Worm (Caenorhabditis elegans): ENCODE results near the gene Y39A1A.20.
A peak's percentile ranks its signal among the peaks of the same experiment; 100 is the strongest.

The Y39A1A.20 gene

ce11 chrIII:10746406-10746807 lies 46.0 kb upstream of the Y39A1A.20 start:
- peak; percentile 20 for TF ChIP-seq nhr-43 (tag; optimal IDR thresholded peaks at IDR 0.05; ENCODE audit: poor library complexity, severe bottlenecking)
- TF ChIP-seq mdl-1 (tag; optimal IDR thresholded peaks at IDR 0.05): no peak
- peak; percentile 8 for TF ChIP-seq elt-2 (tag; optimal IDR thresholded peaks at IDR 0.05)
- no peak for TF ChIP-seq nhr-25 (tag; optimal IDR thresholded peaks at IDR 0.05)
- TF ChIP-seq mml-1 (tag; optimal IDR thresholded peaks at IDR 0.05): no peak
- TF ChIP-seq ceh-82 (tag; optimal IDR thresholded peaks at IDR 0.05): peak; percentile 14

- TF ChIP-seq pha-4 (tag; optimal IDR thresholded peaks at IDR 0.05) (peak; percentile 86), fos-1 (tag; optimal IDR thresholded peaks at IDR 0.05) (peak; percentile 98), egl-5 (tag; optimal IDR thresholded peaks at IDR 0.05) (peak; percentile 100), nhr-12 (tag; optimal IDR thresholded peaks at IDR 0.05) (no peak), nhr-25 (tag; optimal IDR thresholded peaks at IDR 0.05) (peak; percentile 78), mdl-1 (tag; optimal IDR thresholded peaks at IDR 0.05) (no peak), skn-1 (tag; optimal IDR thresholded peaks at IDR 0.05) (peak; percentile 43), elt-2 (tag; optimal IDR thresholded peaks at IDR 0.05) (peak; percentile 97), R02D3.7 (tag; optimal IDR thresholded peaks at IDR 0.05) (peak; percentile 20), snpc-4 (tag; optimal IDR thresholded peaks at IDR 0.05) (peak; percentile 84), lin-15B (tag; optimal IDR thresholded peaks at IDR 0.05) (peak; percentile 93), egl-27 (tag; optimal IDR thresholded peaks at IDR 0.05) (peak; percentile 38), nhr-76 (tag; optimal IDR thresholded peaks at IDR 0.05) (no peak), ceh-28 (tag; optimal IDR thresholded peaks at IDR 0.05) (peak; percentile 73), lsy-12 (tag; optimal IDR thresholded peaks at IDR 0.05) (peak; percentile 23), eor-1 (tag; optimal IDR thresholded peaks at IDR 0.05) (no peak), nhr-23 (tag; optimal IDR thresholded peaks at IDR 0.05) (peak; percentile 83), ama-1 (optimal IDR thresholded peaks at IDR 0.05) (peak; percentile 38), lin-39 (tag; optimal IDR thresholded peaks at IDR 0.05) (peak; percentile 94), hmg-11 (tag; optimal IDR thresholded peaks at IDR 0.05) (peak; percentile 77), pqm-1 (tag; optimal IDR thresholded peaks at IDR 0.05) (peak; percentile 88), mml-1 (tag; optimal IDR thresholded peaks at IDR 0.05) (no peak), jun-1 (tag; optimal IDR thresholded peaks at IDR 0.05) (peak; percentile 95), nfya-1 (tag; optimal IDR thresholded peaks at IDR 0.05; ENCODE audit: insufficient read depth) (peak; percentile 85)
These were observed 42.1 kb upstream of the Y39A1A.20 start, which contains the start of the genes tbb-1 and rib-2 for ce11 chrIII:10742382-10742860. TSS of gene tbb-1 (minus strand) at chrIII:10742432. TSS of gene rib-2 (plus strand) at chrIII:10742810.

ce11 chrIII:10740518-10740917 lies 40.2 kb upstream of the Y39A1A.20 start, which contains the start of gene K01G5.8:
TSS of gene K01G5.8 (minus strand) at chrIII:10740772.
- no peak for TF ChIP-seq nhr-77 (tag; optimal IDR thresholded peaks at IDR 0.05)
- TF ChIP-seq nhr-25 (tag; optimal IDR thresholded peaks at IDR 0.05): no peak
- TF ChIP-seq hmg-11 (tag; optimal IDR thresholded peaks at IDR 0.05): no peak
- TF ChIP-seq nhr-43 (tag; optimal IDR thresholded peaks at IDR 0.05; ENCODE audit: poor library complexity, severe bottlenecking): no peak
- TF ChIP-seq elt-1 (tag; optimal IDR thresholded peaks at IDR 0.05): no peak
- TF ChIP-seq eor-1 (tag; optimal IDR thresholded peaks at IDR 0.05): no peak
- no peak for TF ChIP-seq fkh-10 (GFP tag; optimal IDR thresholded peaks at IDR 0.05)
- no peak for TF ChIP-seq lsy-12 (tag; optimal IDR thresholded peaks at IDR 0.05)
- no peak for TF ChIP-seq egl-27 (tag; optimal IDR thresholded peaks at IDR 0.05)
- no peak for TF ChIP-seq ceh-28 (tag; optimal IDR thresholded peaks at IDR 0.05)
- no peak for TF ChIP-seq ztf-4 (tag; optimal IDR thresholded peaks at IDR 0.05)
- no peak for TF ChIP-seq unc-62 (GFP tag; optimal IDR thresholded peaks at IDR 0.05)
- no peak for TF ChIP-seq ama-1 (optimal IDR thresholded peaks at IDR 0.05)
- TF ChIP-seq ceh-82 (tag; optimal IDR thresholded peaks at IDR 0.05): no peak
- no peak for TF ChIP-seq unc-39 (tag; optimal IDR thresholded peaks at IDR 0.05)
- TF ChIP-seq lin-39 (tag; optimal IDR thresholded peaks at IDR 0.05): no peak

DNA sequence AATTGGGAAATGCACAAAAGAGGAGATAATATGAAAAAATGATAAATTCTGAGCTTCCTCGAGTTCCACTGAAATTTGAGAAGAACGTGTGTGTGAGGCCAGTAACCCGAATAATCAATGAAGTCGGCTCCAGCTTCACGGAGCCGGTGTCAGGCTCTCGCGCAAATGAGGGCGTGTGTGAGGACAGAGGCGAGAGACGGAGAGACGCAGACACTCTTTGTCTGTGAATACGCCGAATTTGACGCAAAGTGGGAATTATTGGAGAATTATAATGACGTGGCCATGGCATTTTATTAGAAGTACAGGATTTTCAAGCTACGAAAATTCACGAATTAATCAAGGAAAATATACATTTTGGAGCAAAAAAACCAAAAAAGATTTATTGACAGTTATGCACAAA lies 39.5 kb upstream of the Y39A1A.20 start:
- TF ChIP-seq mml-1 (tag; optimal IDR thresholded peaks at IDR 0.05) (no peak), tbx-2 (tag; optimal IDR thresholded peaks at IDR 0.05) (no peak), ceh-16 (tag; optimal IDR thresholded peaks at IDR 0.05) (no peak), lin-15B (tag; optimal IDR thresholded peaks at IDR 0.05) (peak; percentile 72), ceh-82 (tag; optimal IDR thresholded peaks at IDR 0.05) (no peak), mdl-1 (tag; optimal IDR thresholded peaks at IDR 0.05) (no peak), zag-1 (tag; optimal IDR thresholded peaks at IDR 0.05) (no peak), fkh-2 (tag; optimal IDR thresholded peaks at IDR 0.05) (no peak), nhr-76 (tag; optimal IDR thresholded peaks at IDR 0.05) (no peak), eor-1 (tag; optimal IDR thresholded peaks at IDR 0.05) (no peak), nhr-23 (tag; optimal IDR thresholded peaks at IDR 0.05) (peak; percentile 37), jun-1 (tag; optimal IDR thresholded peaks at IDR 0.05) (no peak), nhr-43 (tag; optimal IDR thresholded peaks at IDR 0.05; ENCODE audit: poor library complexity, severe bottlenecking) (no peak), pha-4 (tag; optimal IDR thresholded peaks at IDR 0.05) (peak; percentile 37), aly-2 (tag; optimal IDR thresholded peaks at IDR 0.05) (no peak), snpc-4 (tag; optimal IDR thresholded peaks at IDR 0.05) (peak; percentile 16), lin-39 (tag; optimal IDR thresholded peaks at IDR 0.05) (peak; percentile 52), nfya-1 (tag; optimal IDR thresholded peaks at IDR 0.05; ENCODE audit: insufficient read depth) (peak; percentile 79), unc-62 (GFP tag; optimal IDR thresholded peaks at IDR 0.05) (no peak), hmg-11 (tag; optimal IDR thresholded peaks at IDR 0.05) (peak; percentile 66), ZK546.5 (tag; optimal IDR thresholded peaks at IDR 0.05) (no peak), ztf-4 (tag; optimal IDR thresholded peaks at IDR 0.05) (no peak), skn-1 (tag; optimal IDR thresholded peaks at IDR 0.05) (no peak), nhr-25 (tag; optimal IDR thresholded peaks at IDR 0.05) (peak; percentile 33), pqm-1 (tag; optimal IDR thresholded peaks at IDR 0.05) (no peak), egl-27 (tag; optimal IDR thresholded peaks at IDR 0.05) (no peak), ama-1 (optimal IDR thresholded peaks at IDR 0.05) (peak; percentile 56), fos-1 (tag; optimal IDR thresholded peaks at IDR 0.05) (no peak), egl-5 (tag; optimal IDR thresholded peaks at IDR 0.05) (no peak), ceh-28 (tag; optimal IDR thresholded peaks at IDR 0.05) (peak; percentile 25), elt-1 (tag; optimal IDR thresholded peaks at IDR 0.05) (no peak), ztf-11 (tag; optimal IDR thresholded peaks at IDR 0.05) (no peak), daf-12 (tag; optimal IDR thresholded peaks at IDR 0.05) (no peak), ceh-9 (tag; optimal IDR thresholded peaks at IDR 0.05) (no peak), elt-2 (tag; optimal IDR thresholded peaks at IDR 0.05) (peak; percentile 45), unc-39 (tag; optimal IDR thresholded peaks at IDR 0.05) (no peak)
